Worm (Caenorhabditis elegans) whole organism, late embryonic: ENCODE measurements around the gene srz-56.
A peak's percentile ranks its signal among the peaks of the same experiment; 100 is the strongest.

Experiments used
- C08G9.2 ChIP-seq: sonication (generic microtip); optimal IDR thresholded peaks from 2 replicates; lab custom pipeline; 2016; ENCODE audit warnings: mild to moderate bottlenecking, missing genetic modification characterization, moderate library complexity, missing compliant biosample characterization
- F13H6.1 ChIP-seq: sonication (generic microtip); optimal IDR thresholded peaks from 2 replicates; lab custom pipeline; 2016; ENCODE audit warnings: missing genetic modification characterization, missing compliant biosample characterization
- K02D7.2 ChIP-seq: sonication (generic microtip); optimal IDR thresholded peaks from 2 replicates; lab custom pipeline; 2017; ENCODE audit warnings: mild to moderate bottlenecking, missing genetic modification characterization, missing compliant biosample characterization
- Y22D7AL.16 ChIP-seq: sonication (generic microtip); optimal IDR thresholded peaks from 2 replicates; lab custom pipeline; 2016; ENCODE audit warnings: missing genetic modification characterization, missing compliant biosample characterization
- ceh-31 ChIP-seq: sonication (generic microtip); optimal IDR thresholded peaks from 2 replicates; lab custom pipeline; 2016; ENCODE audit warnings: missing genetic modification characterization, missing compliant biosample characterization
- ceh-34 ChIP-seq: sonication (generic microtip); optimal IDR thresholded peaks from 2 replicates; lab custom pipeline; 2016; ENCODE audit warnings: mild to moderate bottlenecking, missing genetic modification characterization, missing compliant biosample characterization
- ceh-45 ChIP-seq: fragments of 200-800 bp; sonication (Bioruptor generic); IDR thresholded peaks from 2 replicates; pipeline ENCODE4 v1.3.6; 2022; ENCODE audit warnings: missing genetic modification reagents, missing genetic modification characterization, missing compliant biosample characterization
- ceh-48 ChIP-seq: sonication (generic microtip); optimal IDR thresholded peaks from 2 replicates; lab custom pipeline; 2016; ENCODE audit warnings: missing genetic modification characterization, inconsistent platforms, missing compliant biosample characterization
- ceh-6 ChIP-seq: fragments of 200-800 bp; sonication (Bioruptor generic); optimal IDR thresholded peaks from 2 replicates; lab custom pipeline; 2018; ENCODE audit warnings: mild to moderate bottlenecking, missing genetic modification characterization, missing compliant biosample characterization
- ceh-9 ChIP-seq: sonication (generic microtip); optimal IDR thresholded peaks from 2 replicates; lab custom pipeline; 2016; ENCODE audit warnings: mild to moderate bottlenecking, missing genetic modification characterization, inconsistent platforms, missing compliant biosample characterization
- che-1 ChIP-seq: sonication (generic microtip); optimal IDR thresholded peaks from 2 replicates; lab custom pipeline; 2016; ENCODE audit warnings: mild to moderate bottlenecking, missing genetic modification characterization, missing compliant biosample characterization
- dve-1 ChIP-seq: sonication (generic microtip); optimal IDR thresholded peaks from 2 replicates; lab custom pipeline; 2017; ENCODE audit warnings: antibody characterized with exemption, mild to moderate bottlenecking, missing genetic modification characterization, missing compliant biosample characterization
- elt-2 ChIP-seq: sonication (generic microtip); optimal IDR thresholded peaks from 2 replicates; lab custom pipeline; 2016; ENCODE audit warnings: missing genetic modification reagents, missing genetic modification characterization, missing compliant biosample characterization
- elt-4 ChIP-seq: sonication (generic microtip); optimal IDR thresholded peaks from 2 replicates; lab custom pipeline; 2016; ENCODE audit warnings: missing genetic modification characterization, missing compliant biosample characterization
- fax-1 ChIP-seq: sonication (generic microtip); optimal IDR thresholded peaks from 2 replicates; lab custom pipeline; 2016; ENCODE audit warnings: missing genotype, missing genetic modification characterization, missing compliant biosample characterization
- fkh-10 ChIP-seq: fragments of 150-350 bp; optimal IDR thresholded peaks from 2 replicates; lab custom pipeline; 2014; ENCODE audit warnings: missing biosample characterization, missing genetic modification reagents, missing genetic modification characterization
- hlh-30 ChIP-seq: sonication (generic microtip); optimal IDR thresholded peaks from 2 replicates; lab custom pipeline; 2017; ENCODE audit warnings: antibody characterized with exemption, missing genetic modification characterization, missing compliant biosample characterization; ENCODE audit not compliant: insufficient read depth
- hlh-6 ChIP-seq: sonication (generic microtip); optimal IDR thresholded peaks from 2 replicates; lab custom pipeline; 2016; ENCODE audit warnings: missing genotype, missing genetic modification characterization, missing compliant biosample characterization
- lin-11 ChIP-seq: fragments of 200-800 bp; sonication (Bioruptor generic); optimal IDR thresholded peaks from 2 replicates; lab custom pipeline; 2018; ENCODE audit warnings: mild to moderate bottlenecking, missing genetic modification characterization, missing compliant biosample characterization
- mec-3 ChIP-seq: sonication (generic microtip); optimal IDR thresholded peaks from 2 replicates; lab custom pipeline; 2016; ENCODE audit warnings: borderline replicate concordance, missing genetic modification characterization, missing compliant biosample characterization
- odd-2 ChIP-seq: sonication (generic microtip); optimal IDR thresholded peaks from 2 replicates; lab custom pipeline; 2017; ENCODE audit warnings: antibody characterized with exemption, mild to moderate bottlenecking, missing genetic modification characterization, missing compliant biosample characterization
- pat-9 ChIP-seq: fragments of 200-800 bp; sonication (Bioruptor generic); optimal IDR thresholded peaks from 2 replicates; lab custom pipeline; 2018; ENCODE audit warnings: mild to moderate bottlenecking, missing genetic modification characterization, moderate library complexity, missing compliant biosample characterization
- pax-1 ChIP-seq: fragments of 150-350 bp; optimal IDR thresholded peaks from 2 replicates; lab custom pipeline; 2014; ENCODE audit warnings: missing biosample characterization, missing genetic modification characterization
- pha-4 ChIP-seq: fragments of 150-350 bp; optimal IDR thresholded peaks from 2 replicates; lab custom pipeline; 2018; ENCODE audit warnings: missing biosample characterization, missing genetic modification reagents, missing genetic modification characterization
- pqm-1 ChIP-seq: sonication (generic microtip); optimal IDR thresholded peaks from 2 replicates; lab custom pipeline; 2016; ENCODE audit warnings: missing genetic modification characterization, missing compliant biosample characterization
- ref-2 ChIP-seq: sonication (generic microtip); optimal IDR thresholded peaks from 2 replicates; lab custom pipeline; 2016; ENCODE audit warnings: missing genetic modification characterization, missing compliant biosample characterization
- sdc-2 ChIP-seq: sonication (generic microtip); optimal IDR thresholded peaks from 2 replicates; lab custom pipeline; 2016; ENCODE audit warnings: missing genotype, missing genetic modification characterization, missing compliant biosample characterization
- sox-2 ChIP-seq: fragments of 200-800 bp; sonication (Bioruptor generic); IDR thresholded peaks from 2 replicates; pipeline ENCODE4 v1.3.6; 2022; ENCODE audit warnings: missing genetic modification reagents, missing genetic modification characterization, missing compliant biosample characterization
- sox-4 ChIP-seq: sonication (generic microtip); optimal IDR thresholded peaks from 2 replicates; lab custom pipeline; 2017; ENCODE audit warnings: mild to moderate bottlenecking, missing genetic modification characterization, inconsistent platforms, missing compliant biosample characterization
- tbx-2 ChIP-seq: sonication (generic microtip); optimal IDR thresholded peaks from 2 replicates; lab custom pipeline; 2016; ENCODE audit warnings: missing genetic modification characterization, missing compliant biosample characterization
- tbx-7 ChIP-seq: sonication (generic microtip); optimal IDR thresholded peaks from 2 replicates; lab custom pipeline; 2016; ENCODE audit warnings: missing genotype, missing genetic modification characterization, missing compliant biosample characterization
- ttx-3 ChIP-seq: sonication (generic microtip); optimal IDR thresholded peaks from 2 replicates; lab custom pipeline; 2016; ENCODE audit warnings: missing genetic modification reagents, missing genetic modification characterization, missing compliant biosample characterization
- unc-42 ChIP-seq: sonication (generic microtip); optimal IDR thresholded peaks from 2 replicates; lab custom pipeline; 2016; ENCODE audit warnings: missing genotype, missing genetic modification characterization, missing compliant biosample characterization
- unc-86 ChIP-seq: sonication (generic microtip); optimal IDR thresholded peaks from 2 replicates; lab custom pipeline; 2016; ENCODE audit warnings: missing genetic modification characterization, missing compliant biosample characterization
- zip-5 ChIP-seq: sonication (generic microtip); optimal IDR thresholded peaks from 2 replicates; lab custom pipeline; 2016; ENCODE audit warnings: missing genetic modification characterization, missing compliant biosample characterization
- ztf-16 ChIP-seq: sonication (generic microtip); optimal IDR thresholded peaks from 2 replicates; lab custom pipeline; 2017; ENCODE audit warnings: missing genetic modification characterization, missing compliant biosample characterization

Gene srz-56

ce11 chrIII:2223932-2224331, 16.6 kb upstream of the srz-56 start, which contains the start of gene srd-65:
Gene srd-65 (minus strand): TSS chrIII:2224032.
- TF ChIP-seq pat-9 (tag; lab: Kevin White, UChicago) (no peak), sox-2 (GFP tag; lab: Robert Waterston, UW) (no peak), sox-4 (tag; lab: Kevin White, UChicago) (no peak)

ce11 chrIII:2224478-2224877, 16.1 kb upstream of the srz-56 start, which contains the start of gene fbxa-38:
Gene fbxa-38 (plus strand): TSS chrIII:2224672.
- no peak for TF ChIP-seq pha-4
- TF ChIP-seq elt-2 (tag; lab: Kevin White, UChicago) = peak; percentile 11
- no peak for TF ChIP-seq F13H6.1
- TF ChIP-seq, all 69 proteins: peak for 1

ce11 chrIII:2227407-2227806, 13.2 kb upstream of the srz-56 start, which contains the start of gene fbxa-62:
Gene fbxa-62 (plus strand): TSS chrIII:2227707.
- TF ChIP-seq dve-1 (tag; lab: Kevin White, UChicago) = no peak
- TF ChIP-seq hlh-6 (tag; lab: Kevin White, UChicago) = no peak
- TF ChIP-seq mec-3 (tag; lab: Kevin White, UChicago) = no peak
- TF ChIP-seq ceh-9 (tag; lab: Kevin White, UChicago) = no peak
- no peak for TF ChIP-seq ceh-34 (tag; lab: Kevin White, UChicago)
- no peak for TF ChIP-seq pqm-1 (tag; lab: Kevin White, UChicago)
- no peak for TF ChIP-seq ceh-31 (tag; lab: Kevin White, UChicago)
- no peak for TF ChIP-seq tbx-2 (tag; lab: Kevin White, UChicago)
- no peak for TF ChIP-seq ttx-3 (tag; lab: Kevin White, UChicago)
- TF ChIP-seq zip-5 (tag; lab: Kevin White, UChicago) = no peak
- TF ChIP-seq ceh-48 (tag; lab: Kevin White, UChicago) = no peak
- TF ChIP-seq K02D7.2 = no peak
- TF ChIP-seq, all 69 proteins: peak for 0

- TF ChIP-seq unc-86 (tag; lab: Kevin White, UChicago) = no peak
- no peak for TF ChIP-seq sox-4 (tag; lab: Kevin White, UChicago)
- TF ChIP-seq che-1 = no peak
- TF ChIP-seq tbx-7 (tag; lab: Kevin White, UChicago) = no peak
- TF ChIP-seq lin-11 (tag; lab: Kevin White, UChicago) = no peak
- no peak for TF ChIP-seq pat-9 (tag; lab: Kevin White, UChicago)
- no peak for TF ChIP-seq C08G9.2 (tag; lab: Kevin White, UChicago)
- no peak for TF ChIP-seq ztf-16
- TF ChIP-seq ceh-6 = no peak
- no peak for TF ChIP-seq elt-2 (tag; lab: Kevin White, UChicago)
- no peak for TF ChIP-seq ceh-9 (tag; lab: Kevin White, UChicago)
- TF ChIP-seq pax-1 (tag; lab: Kevin White, UChicago) = no peak
- TF ChIP-seq ceh-34 (tag; lab: Kevin White, UChicago) = no peak
These were observed 8.2 kb upstream of the srz-56 start, which contains the start of gene fbxa-47 for ce11 chrIII:2232360-2232759. Gene fbxa-47 (minus strand): TSS chrIII:2232460.

ce11 chrIII:2233399-2233798, 7.2 kb upstream of the srz-56 start:
- TF ChIP-seq pax-1 (tag; lab: Kevin White, UChicago) (no peak), dve-1 (tag; lab: Kevin White, UChicago) (no peak), pqm-1 (tag; lab: Kevin White, UChicago) (no peak), odd-2 (tag; lab: Kevin White, UChicago) (no peak), elt-2 (tag; lab: Kevin White, UChicago) (peak; percentile 74), fkh-10 (GFP tag; lab: Kevin White, UChicago) (no peak), elt-4 (tag; lab: Kevin White, UChicago) (no peak)

DNA sequence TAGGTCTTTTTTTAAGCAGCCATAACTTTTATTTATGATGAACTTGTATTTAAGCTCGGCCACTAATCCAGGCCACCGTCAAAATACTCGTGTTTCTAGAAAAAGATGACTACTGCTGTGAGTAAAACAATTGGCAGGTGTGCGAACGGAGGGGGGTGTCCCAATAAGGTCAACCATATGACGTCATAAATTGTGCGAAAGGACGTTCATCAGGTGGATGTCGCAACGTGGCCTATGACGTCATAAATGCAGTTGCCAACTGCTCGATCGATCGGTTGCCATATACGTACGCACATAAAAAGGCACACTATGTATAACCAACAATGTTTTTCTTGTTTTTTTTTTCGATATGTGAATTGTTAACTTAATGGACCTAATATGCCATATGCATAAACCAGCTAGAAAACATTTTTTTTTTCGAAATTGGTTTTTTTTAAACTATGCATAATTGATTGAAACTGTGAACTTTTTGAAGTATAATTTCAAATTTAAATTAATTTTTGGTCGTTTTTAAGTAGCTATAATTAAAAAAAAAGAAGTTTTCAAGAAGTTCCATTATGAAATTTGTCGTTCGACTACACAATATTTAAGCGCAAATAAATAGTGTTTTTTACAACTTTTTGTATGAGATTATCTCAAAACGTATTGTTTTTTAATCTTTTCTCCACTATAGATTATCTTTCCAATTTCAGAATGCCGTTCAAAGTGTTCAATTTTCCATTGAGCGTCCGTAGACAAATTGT, 6.2 kb upstream of the srz-56 start, which contains the start of gene C39B5.2:
C39B5.2 (plus strand) TSS at position 693 of the 743 bp plus-strand sequence.
- TF ChIP-seq ceh-45 (GFP tag; lab: Robert Waterston, UW) (no peak), Y22D7AL.16 (no peak), tbx-2 (tag; lab: Kevin White, UChicago) (peak; percentile 53), tbx-7 (tag; lab: Kevin White, UChicago) (no peak), hlh-30 (tag; lab: Kevin White, UChicago) (peak; percentile 65), ceh-31 (tag; lab: Kevin White, UChicago) (peak; percentile 33), ref-2 (tag; lab: Kevin White, UChicago) (peak; percentile 67), unc-42 (no peak), sdc-2 (tag; lab: Kevin White, UChicago) (no peak), fax-1 (tag; lab: Kevin White, UChicago) (no peak), ceh-48 (tag; lab: Kevin White, UChicago) (no peak)
